Fruit fly (Drosophila melanogaster): ENCODE results near the gene CG15169.

Gene CG15169

dm6 chr2L:19024744-19025059 is 33.9 kb downstream of the CG15169 start (continued):
- peak; percentile 23 for TF ChIP-seq CG12104 (GFP tag; optimal IDR thresholded peaks at IDR 0.05)
- no peak for TF ChIP-seq MBD-R2 (GFP tag; IDR thresholded peaks at IDR 0.05)
- TF ChIP-seq CG31441 (GFP tag; IDR thresholded peaks at IDR 0.05), result 0 out of 2 replicates have a peak, but pooled peaks have one; percentile 6
- peak; percentile 6 for TF ChIP-seq bcd (GFP tag; optimal IDR thresholded peaks at IDR 0.05)
- TF ChIP-seq abd-A (tag; optimal IDR thresholded peaks at IDR 0.05), result peak; percentile 42
- peak; percentile 19 for TF ChIP-seq lab (GFP tag; optimal IDR thresholded peaks at IDR 0.05)
- TF ChIP-seq chif (GFP tag; optimal IDR thresholded peaks at IDR 0.05), result no peak
- TF ChIP-seq pho (GFP tag; optimal IDR thresholded peaks at IDR 0.05), result no peak
- 0 out of 2 replicates have a peak, but pooled peaks have one; percentile 0 for TF ChIP-seq CG32772 (GFP tag; IDR thresholded peaks at IDR 0.05)
- no peak for TF ChIP-seq CkIIα-i1 (GFP tag; IDR thresholded peaks at IDR 0.05)

dm6 chr2L:19026491-19027197 is 35.8 kb downstream of the CG15169 start:
- peak; percentile 23 for TF ChIP-seq Chrac-16 (GFP tag; optimal IDR thresholded peaks at IDR 0.05)
- no peak for TF ChIP-seq CG17186 (GFP tag; optimal IDR thresholded peaks at IDR 0.05)
- no peak for TF ChIP-seq sim (GFP tag; IDR thresholded peaks at IDR 0.05)
- TF ChIP-seq CrebB (tag; optimal IDR thresholded peaks at IDR 0.05), result peak; percentile 16
- no peak for TF ChIP-seq dimm (GFP tag; IDR thresholded peaks at IDR 0.05)
- TF ChIP-seq Nf-YB (GFP tag; optimal IDR thresholded peaks at IDR 0.05), result peak; percentile 14
- no peak for TF ChIP-seq CG16815 (GFP tag; optimal IDR thresholded peaks at IDR 0.05)
- TF ChIP-seq Bgb (GFP tag; IDR thresholded peaks at IDR 0.05; ENCODE audit: partially characterized antibody), result no peak
- TF ChIP-seq CG11504 (tag; optimal IDR thresholded peaks at IDR 0.05), result peak; percentile 46
- no peak for TF ChIP-seq zfh1 (GFP tag; IDR thresholded peaks at IDR 0.05)
- TF ChIP-seq luna (GFP tag; optimal IDR thresholded peaks at IDR 0.05), result no peak
- TF ChIP-seq CG5180 (GFP tag; optimal IDR thresholded peaks at IDR 0.05), result peak; percentile 56
- TF ChIP-seq sug (tag; optimal IDR thresholded peaks at IDR 0.05), result peak; percentile 56
- TF ChIP-seq usp (GFP tag; optimal IDR thresholded peaks at IDR 0.05), result no peak
- TF ChIP-seq Pdp1 (GFP tag; optimal IDR thresholded peaks at IDR 0.05), result peak in 1 of 2 experiments; percentile 8
- TF ChIP-seq Dip3 (GFP tag; optimal IDR thresholded peaks at IDR 0.05), result peak; percentile 0
- TF ChIP-seq CG18599 (GFP tag; optimal IDR thresholded peaks at IDR 0.05), result peak; percentile 92
- TF ChIP-seq CG2712 (tag; optimal IDR thresholded peaks at IDR 0.05), result peak; percentile 55
- TF ChIP-seq D19B (GFP tag; optimal IDR thresholded peaks at IDR 0.05), result peak; percentile 39
- TF ChIP-seq pum (GFP tag; optimal IDR thresholded peaks at IDR 0.05), result no peak
- TF ChIP-seq jigr1 (GFP tag; IDR thresholded peaks at IDR 0.05), result no peak
- TF ChIP-seq CG33557 (GFP tag; optimal IDR thresholded peaks at IDR 0.05), result no peak
- TF ChIP-seq Nf-YC (tag; optimal IDR thresholded peaks at IDR 0.05), result peak; percentile 51
- TF ChIP-seq CG3281 (GFP tag; optimal IDR thresholded peaks at IDR 0.05), result peak; percentile 75
- no peak for TF ChIP-seq YL-1 (GFP tag; optimal IDR thresholded peaks at IDR 0.05)
- TF ChIP-seq Hand (GFP tag; optimal IDR thresholded peaks at IDR 0.05), result peak; percentile 85
- no peak for TF ChIP-seq ro (GFP tag; IDR thresholded peaks at IDR 0.05)
- peak; percentile 53 for TF ChIP-seq CG1233 (GFP tag; optimal IDR thresholded peaks at IDR 0.05)
- TF ChIP-seq wek (GFP tag; optimal IDR thresholded peaks at IDR 0.05), result no peak
- peak; percentile 34 for TF ChIP-seq pho (GFP tag; optimal IDR thresholded peaks at IDR 0.05)
- peak; percentile 8 for TF ChIP-seq CG2875 (GFP tag; optimal IDR thresholded peaks at IDR 0.05)
- no peak for TF ChIP-seq nerfin-2 (GFP tag; IDR thresholded peaks at IDR 0.05; ENCODE audit: partially characterized antibody)
- peak; percentile 55 for TF ChIP-seq Sox102F (GFP tag; optimal IDR thresholded peaks at IDR 0.05)
- no peak for TF ChIP-seq NC2β (GFP tag; optimal IDR thresholded peaks at IDR 0.05)
- TF ChIP-seq row (GFP tag; IDR thresholded peaks at IDR 0.05), result peak; percentile 76
- peak; percentile 82 for TF ChIP-seq CG34376 (GFP tag; optimal IDR thresholded peaks at IDR 0.05)
- TF ChIP-seq kni (GFP tag; optimal IDR thresholded peaks at IDR 0.05), result no peak
- TF ChIP-seq CG13894 (tag; optimal IDR thresholded peaks at IDR 0.05), result peak; percentile 58
- TF ChIP-seq CG10209 (GFP tag; optimal IDR thresholded peaks at IDR 0.05), result peak; percentile 44

Measured in whole organism, embryonic.